Worm (Caenorhabditis elegans): Measurements from ENCODE around the gene Y47D7A.19.

Gene Y47D7A.19

DNA sequence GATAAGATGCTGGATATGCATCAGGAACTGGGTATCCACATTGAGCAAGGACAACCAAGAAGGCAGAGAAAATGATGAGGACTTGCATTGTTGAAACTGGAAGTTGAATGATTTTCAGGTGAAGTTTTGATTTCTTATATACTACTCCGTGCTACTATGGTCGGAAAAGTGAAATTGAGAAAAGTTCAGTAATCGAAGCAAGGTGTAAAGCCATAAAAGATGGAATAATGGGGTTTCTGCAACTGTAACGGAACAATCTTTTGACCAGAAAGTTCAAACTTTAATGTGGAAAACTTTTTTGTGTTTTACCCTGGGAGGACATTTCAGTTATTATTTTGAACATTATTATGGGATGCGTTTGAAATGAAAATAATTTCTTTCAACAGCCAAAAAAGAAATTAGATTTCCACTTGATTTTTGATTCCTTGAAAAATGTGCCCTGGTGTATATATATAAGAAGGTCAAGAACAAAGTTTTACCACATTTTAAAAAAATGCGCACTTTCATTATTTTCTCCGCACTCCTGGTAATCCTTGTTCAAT, at the start of gene Y47D7A.19, which contains the start of gene Y47D7A.9:
TSS of gene Y47D7A.19 (plus strand) at position 492 of the 542 bp plus-strand sequence.
TSS of gene Y47D7A.9 (minus strand) at position 101 of the 542 bp plus-strand sequence.
- TF ChIP-seq peb-1 (tag; optimal IDR thresholded peaks at IDR 0.05) (no peak), nhr-129 (tag; optimal IDR thresholded peaks at IDR 0.05) (no peak)

DNA sequence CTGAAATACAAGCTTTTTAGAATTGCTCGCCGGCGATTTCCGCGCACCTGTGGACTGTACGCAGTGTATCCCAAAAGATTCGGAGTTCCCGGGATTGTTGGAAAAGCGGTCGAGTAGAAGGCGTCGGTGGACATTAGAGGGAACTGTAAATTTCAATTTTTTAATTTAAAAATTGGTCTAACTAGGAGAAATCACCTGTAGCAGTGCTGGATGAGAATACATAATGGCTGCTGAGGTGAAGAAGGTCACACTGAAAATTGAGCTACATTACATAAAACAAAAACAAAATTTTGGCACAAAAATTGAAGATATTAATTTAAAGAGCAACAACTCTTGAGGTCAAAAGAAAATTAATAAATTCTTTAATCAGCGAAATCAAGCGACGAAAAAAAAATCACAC, 49.5 kb upstream of the Y47D7A.19 start, which contains the start of gene neg-1:
TSS of gene neg-1 (minus strand) at position 250 of the 400 bp plus-strand sequence.
- no peak for TF ChIP-seq C34F6.9 (tag; optimal IDR thresholded peaks at IDR 0.05)
- TF ChIP-seq dmd-4 (tag; optimal IDR thresholded peaks at IDR 0.05), result no peak
- no peak for TF ChIP-seq nhr-237 (tag; optimal IDR thresholded peaks at IDR 0.05)

DNA sequence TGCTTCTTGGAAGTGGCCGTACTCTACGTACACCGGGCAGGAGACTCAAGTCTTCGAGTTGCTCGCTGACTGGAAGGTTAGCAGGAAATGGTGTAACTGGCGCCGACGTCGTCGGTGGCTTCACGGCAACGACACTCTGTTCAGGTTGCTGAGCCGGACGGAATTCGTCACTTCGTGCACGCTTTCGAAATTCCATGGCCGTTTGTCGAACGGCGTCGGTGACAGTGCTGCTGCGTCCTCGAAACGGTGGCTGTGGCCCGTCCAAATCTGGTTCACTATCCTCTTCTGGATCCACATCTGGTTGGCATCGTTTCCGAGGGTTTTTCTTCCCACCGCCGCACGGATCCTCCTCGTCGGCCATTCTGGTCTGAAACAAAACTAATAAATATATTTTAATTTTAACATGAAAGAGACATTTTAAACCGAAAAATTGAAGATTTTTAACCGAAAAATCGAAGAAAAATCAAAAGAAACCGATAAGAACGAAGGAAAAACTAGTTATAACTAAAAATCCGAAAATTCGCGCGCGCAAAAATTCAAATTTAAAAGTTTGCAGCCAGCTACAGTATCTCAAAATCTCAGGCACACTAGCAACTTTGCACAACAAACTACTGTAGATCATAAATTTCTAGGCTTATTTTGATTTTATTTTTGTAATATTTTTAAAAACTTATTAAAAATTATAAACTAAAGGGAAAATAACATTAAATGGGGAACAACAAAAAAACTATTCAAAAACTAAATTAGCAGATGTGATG, 48.2 kb upstream of the Y47D7A.19 start, which contains the start of gene F32D1.7:
TSS of gene F32D1.7 (minus strand) at position 367 of the 758 bp plus-strand sequence.
- TF ChIP-seq unc-55 (GFP tag; optimal IDR thresholded peaks at IDR 0.05) (no peak), unc-39 (tag; optimal IDR thresholded peaks at IDR 0.05) (no peak), egl-27 (tag; optimal IDR thresholded peaks at IDR 0.05) (no peak), ama-1 (optimal IDR thresholded peaks at IDR 0.05) (no peak), ceh-16 (tag; optimal IDR thresholded peaks at IDR 0.05) (no peak), nhr-77 (tag; optimal IDR thresholded peaks at IDR 0.05) (no peak), ztf-4 (tag; optimal IDR thresholded peaks at IDR 0.05) (no peak), ceh-82 (tag; optimal IDR thresholded peaks at IDR 0.05) (no peak), nhr-11 (tag; optimal IDR thresholded peaks at IDR 0.05) (no peak), R02D3.7 (tag; optimal IDR thresholded peaks at IDR 0.05) (no peak), ZK546.5 (tag; optimal IDR thresholded peaks at IDR 0.05) (no peak), elt-3 (tag; optimal IDR thresholded peaks at IDR 0.05) (no peak), skn-1 (tag; optimal IDR thresholded peaks at IDR 0.05) (no peak), mab-5 (tag; optimal IDR thresholded peaks at IDR 0.05) (no peak), ztf-11 (tag; optimal IDR thresholded peaks at IDR 0.05) (no peak)

DNA sequence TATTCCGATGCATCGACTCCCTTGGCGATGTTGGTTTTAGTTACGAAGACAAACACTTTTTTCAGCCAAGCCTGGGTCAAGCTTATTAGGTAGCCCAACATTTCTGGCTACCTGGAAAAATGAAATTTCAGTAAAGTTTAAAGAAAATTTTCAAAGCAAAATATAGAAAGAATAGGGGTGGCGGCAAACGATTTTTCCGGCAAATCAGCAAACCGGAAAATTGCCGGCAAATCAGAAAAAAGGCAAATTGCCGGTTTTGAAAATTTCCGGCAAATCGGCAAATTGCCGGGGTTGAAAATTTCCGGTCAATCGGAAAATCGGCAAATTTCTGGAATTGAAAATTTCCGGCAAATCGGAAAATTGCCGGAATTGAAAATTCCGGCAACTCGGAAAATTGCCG, 46.5 kb upstream of the Y47D7A.19 start, which contains the start of gene F32D1.8:
TSS of gene F32D1.8 (minus strand) at position 101 of the 400 bp plus-strand sequence.
- TF ChIP-seq lsy-2 (tag; optimal IDR thresholded peaks at IDR 0.05), result no peak
- TF ChIP-seq fos-1 (tag; optimal IDR thresholded peaks at IDR 0.05), result no peak
- TF ChIP-seq nhr-12 (tag; optimal IDR thresholded peaks at IDR 0.05), result no peak
- TF ChIP-seq nhr-77 (tag; optimal IDR thresholded peaks at IDR 0.05), result no peak
- TF ChIP-seq sem-4 (tag; optimal IDR thresholded peaks at IDR 0.05), result no peak
- TF ChIP-seq mbf-1 (tag; optimal IDR thresholded peaks at IDR 0.05), result no peak
- no peak for TF ChIP-seq mdl-1 (tag; optimal IDR thresholded peaks at IDR 0.05)
- no peak for TF ChIP-seq blmp-1 (tag; optimal IDR thresholded peaks at IDR 0.05; ENCODE audit: insufficient read depth)
- no peak for TF ChIP-seq sma-9 (GFP tag; optimal IDR thresholded peaks at IDR 0.05)
- no peak for TF ChIP-seq sma-9 (tag; optimal IDR thresholded peaks at IDR 0.05)
- TF ChIP-seq elt-3 (tag; optimal IDR thresholded peaks at IDR 0.05), result no peak
- TF ChIP-seq sma-3 (GFP tag; optimal IDR thresholded peaks at IDR 0.05), result no peak
- TF ChIP-seq ZK546.5 (tag; optimal IDR thresholded peaks at IDR 0.05), result no peak
- TF ChIP-seq skn-1 (tag; optimal IDR thresholded peaks at IDR 0.05), result no peak
- no peak for TF ChIP-seq ztf-11 (tag; optimal IDR thresholded peaks at IDR 0.05)
- TF ChIP-seq alr-1 (tag; optimal IDR thresholded peaks at IDR 0.05), result no peak
- no peak for TF ChIP-seq nhr-21 (tag; optimal IDR thresholded peaks at IDR 0.05)
- TF ChIP-seq nhr-10 (tag; optimal IDR thresholded peaks at IDR 0.05), result no peak

DNA sequence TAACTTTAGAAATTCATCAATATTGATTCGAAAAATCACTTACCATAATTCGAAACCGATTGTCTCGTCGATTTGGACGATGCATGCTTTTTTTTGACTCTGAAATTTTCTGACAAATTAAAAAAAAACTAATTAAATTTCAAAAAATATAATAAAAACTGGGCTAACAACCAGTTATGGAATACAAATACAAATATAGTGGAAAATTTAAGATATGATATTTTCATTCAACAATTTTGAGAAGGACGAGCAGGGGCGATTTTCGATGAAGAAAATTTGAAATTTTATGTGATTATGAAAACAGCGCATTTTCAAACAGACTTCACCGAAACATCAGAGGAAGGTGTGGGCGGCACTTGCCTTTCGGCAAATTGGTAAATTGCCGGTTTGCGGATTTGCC, 41.9 kb upstream of the Y47D7A.19 start, which contains the start of gene F13A2.1:
TSS of gene F13A2.1 (minus strand) at position 101 of the 400 bp plus-strand sequence.
- TF ChIP-seq ztf-4 (tag; optimal IDR thresholded peaks at IDR 0.05) (no peak), peb-1 (tag; optimal IDR thresholded peaks at IDR 0.05) (no peak), mdl-1 (tag; optimal IDR thresholded peaks at IDR 0.05) (no peak), ztf-11 (tag; optimal IDR thresholded peaks at IDR 0.05) (no peak), lin-11 (tag; optimal IDR thresholded peaks at IDR 0.05) (no peak), lin-39 (tag; optimal IDR thresholded peaks at IDR 0.05) (no peak), nhr-77 (tag; optimal IDR thresholded peaks at IDR 0.05) (no peak), sma-9 (GFP tag; optimal IDR thresholded peaks at IDR 0.05) (no peak), sma-9 (tag; optimal IDR thresholded peaks at IDR 0.05) (no peak), nhr-237 (tag; optimal IDR thresholded peaks at IDR 0.05) (no peak), blmp-1 (tag; optimal IDR thresholded peaks at IDR 0.05; ENCODE audit: insufficient read depth) (no peak), elt-1 (tag; optimal IDR thresholded peaks at IDR 0.05) (no peak), zag-1 (tag; optimal IDR thresholded peaks at IDR 0.05) (no peak), mab-5 (tag; optimal IDR thresholded peaks at IDR 0.05) (no peak), nhr-12 (tag; optimal IDR thresholded peaks at IDR 0.05) (no peak), gmeb-1 (tag; optimal IDR thresholded peaks at IDR 0.05) (no peak), nhr-6 (tag; optimal IDR thresholded peaks at IDR 0.05) (no peak), ama-1 (optimal IDR thresholded peaks at IDR 0.05) (no peak), sem-4 (tag; optimal IDR thresholded peaks at IDR 0.05) (no peak), nhr-10 (tag; optimal IDR thresholded peaks at IDR 0.05) (no peak)

All from whole organism, L2 larva.